Fruit fly (Drosophila melanogaster): ENCODE measurements around the gene colt.
A peak's percentile ranks its signal among the peaks of the same experiment; 100 is the strongest.

The colt gene

dm6 chr2L:2723100-2723499, 46.8 kb downstream of the colt start (continued):
- TF ChIP-seq abd-A (tag; optimal IDR thresholded peaks at IDR 0.05) (no peak), CG10979 (tag; optimal IDR thresholded peaks at IDR 0.05) (no peak), CG14050 (GFP tag; IDR thresholded peaks at IDR 0.05) (no peak), psq (GFP tag; optimal IDR thresholded peaks at IDR 0.05) (no peak), tgo (GFP tag; IDR thresholded peaks at IDR 0.05) (peak; percentile 36; the same call in 1 of the 3 replicates), CG30020 (tag; optimal IDR thresholded peaks at IDR 0.05) (no peak), p53 (GFP tag; optimal IDR thresholded peaks at IDR 0.05) (no peak), tap (tag; optimal IDR thresholded peaks at IDR 0.05) (no peak), CG6765 (GFP tag; optimal IDR thresholded peaks at IDR 0.05) (no peak), CG3407 (GFP tag; optimal IDR thresholded peaks at IDR 0.05) (no peak), her (GFP tag; optimal IDR thresholded peaks at IDR 0.05) (no peak), Atf6 (GFP tag; IDR thresholded peaks at IDR 0.05) (no peak), ERR (GFP tag; optimal IDR thresholded peaks at IDR 0.05) (no peak), CG17568 (GFP tag; optimal IDR thresholded peaks at IDR 0.05) (no peak), CG8765 (GFP tag; IDR thresholded peaks at IDR 0.05) (no peak), CG17912 (GFP tag; optimal IDR thresholded peaks at IDR 0.05) (no peak), CG17361 (GFP tag; IDR thresholded peaks at IDR 0.05) (no peak), CG6175 (GFP tag; IDR thresholded peaks at IDR 0.05) (no peak), Spps (tag; optimal IDR thresholded peaks at IDR 0.05) (no peak), fd64A (GFP tag; optimal IDR thresholded peaks at IDR 0.05) (no peak), org-1 (GFP tag; optimal IDR thresholded peaks at IDR 0.05) (no peak), chn (GFP tag; optimal IDR thresholded peaks at IDR 0.05) (no peak), cwo (GFP tag; optimal IDR thresholded peaks at IDR 0.05) (no peak), ranshi (GFP tag; IDR thresholded peaks at IDR 0.05) (no peak), caup (GFP tag; optimal IDR thresholded peaks at IDR 0.05; ENCODE audit: severe bottlenecking) (no peak), sens-2 (GFP tag; IDR thresholded peaks at IDR 0.05) (no peak), CG3281 (GFP tag; optimal IDR thresholded peaks at IDR 0.05) (no peak), MTF-1 (GFP tag; optimal IDR thresholded peaks at IDR 0.05; ENCODE audit: borderline replicate concordance) (no peak), sc (optimal IDR thresholded peaks at IDR 0.05) (no peak), sc (GFP tag; optimal IDR thresholded peaks at IDR 0.05) (no peak), lab (GFP tag; optimal IDR thresholded peaks at IDR 0.05) (peak; percentile 60), Hr39 (optimal IDR thresholded peaks at IDR 0.05) (no peak), CkIIα-i1 (GFP tag; IDR thresholded peaks at IDR 0.05) (no peak), Ets65A (GFP tag) (peak; percentile 91), CG13287 (GFP tag; IDR thresholded peaks at IDR 0.05; ENCODE audit: partially characterized antibody) (no peak), CG8924 (tag; optimal IDR thresholded peaks at IDR 0.05) (no peak), CG4854 (GFP tag; optimal IDR thresholded peaks at IDR 0.05) (no peak), CG30431 (GFP tag; optimal IDR thresholded peaks at IDR 0.05) (no peak), nau (GFP tag; optimal IDR thresholded peaks at IDR 0.05) (no peak), CG15514 (GFP tag; optimal IDR thresholded peaks at IDR 0.05) (peak; percentile 15), CG30403 (GFP tag; optimal IDR thresholded peaks at IDR 0.05) (peak; percentile 17), Hmx (GFP tag; optimal IDR thresholded peaks at IDR 0.05) (no peak), Ptx1 (GFP tag; IDR thresholded peaks at IDR 0.05) (no peak), CG12236 (GFP tag; optimal IDR thresholded peaks at IDR 0.05) (no peak), dati (GFP tag; IDR thresholded peaks at IDR 0.05) (no peak), CG10267 (tag; optimal IDR thresholded peaks at IDR 0.05) (no peak), Mad (GFP tag; optimal IDR thresholded peaks at IDR 0.05) (no peak), sob (GFP tag; IDR thresholded peaks at IDR 0.05) (peak; percentile 52; the same call in 1 of the 2 replicates), B-H1 (GFP tag; IDR thresholded peaks at IDR 0.05) (no peak), az2 (GFP tag; optimal IDR thresholded peaks at IDR 0.05) (no peak), CG12071 (GFP tag; optimal IDR thresholded peaks at IDR 0.05) (no peak), fd3F (GFP tag; optimal IDR thresholded peaks at IDR 0.05) (no peak), MBD-R2 (GFP tag; IDR thresholded peaks at IDR 0.05) (peak; percentile 24; the same call in 1 of the 2 replicates)
